Worm (Caenorhabditis elegans) whole organism, L4 larva: ENCODE data around the gene gpch-1.
A peak's percentile ranks its signal among the peaks of the same experiment; 100 is the strongest.

Source experiments
- D1046.2 ChIP-seq: fragments of 200-800 bp; sonication (Bioruptor generic); IDR thresholded peaks from 2 replicates; pipeline ENCODE4 v1.3.6; 2022; ENCODE audit warnings: missing genetic modification characterization, missing compliant biosample characterization
- F26F4.8 ChIP-seq: fragments of 200-800 bp; sonication (Bioruptor generic); conservative IDR thresholded peaks from 2 replicates; pipeline ENCODE4 v1.3.6; 2022; ENCODE audit warnings: missing genetic modification characterization, missing compliant biosample characterization
- F44E2.7 ChIP-seq: fragments of 200-800 bp; sonication (Bioruptor generic); IDR thresholded peaks from 2 replicates; pipeline ENCODE4 v2.1.2; 2022; ENCODE audit warnings: missing genetic modification characterization, missing compliant biosample characterization
- F49E8.2 ChIP-seq: sonication (generic microtip); optimal IDR thresholded peaks from 2 replicates; lab custom pipeline; 2016; ENCODE audit warnings: missing compliant biosample characterization, mild to moderate bottlenecking, missing genetic modification characterization, borderline replicate concordance
- R02D3.7 ChIP-seq: fragments of 150-350 bp; sonication (generic microtip); optimal IDR thresholded peaks from 3 replicates; lab custom pipeline; 2014; ENCODE audit warnings: missing biosample characterization, missing genetic modification characterization
- T20F7.1 ChIP-seq: fragments of 200-800 bp; sonication (Bioruptor generic); optimal IDR thresholded peaks from 2 replicates; lab custom pipeline; 2018; ENCODE audit warnings: mild to moderate bottlenecking, missing genetic modification characterization, missing compliant biosample characterization
- Y48G9A.11 ChIP-seq: fragments of 200-800 bp; sonication (Bioruptor generic); IDR thresholded peaks from 2 replicates; pipeline ENCODE4 v1.3.6; 2022; ENCODE audit warnings: missing genetic modification reagents, missing genetic modification characterization, missing compliant biosample characterization
- ZK546.5 ChIP-seq, 2 experiments: sonication (generic microtip); optimal IDR thresholded peaks; 2 replicates each; lab custom pipeline; 2017; ENCODE audit warnings: missing biosample characterization in 2 of 2, missing genetic modification characterization in 2 of 2
- arid-1 ChIP-seq: fragments of 200-800 bp; sonication (Bioruptor generic); conservative IDR thresholded peaks from 2 replicates; pipeline ENCODE4 v1.3.6; 2022; ENCODE audit warnings: missing genetic modification reagents, missing genetic modification characterization, missing compliant biosample characterization
- ceh-32 ChIP-seq: sonication (generic microtip); optimal IDR thresholded peaks from 2 replicates; lab custom pipeline; 2016; ENCODE audit warnings: mild to moderate bottlenecking, missing genetic modification characterization, missing compliant biosample characterization; ENCODE audit not compliant: poor library complexity
- ceh-62 ChIP-seq: sonication (generic microtip); optimal IDR thresholded peaks from 2 replicates; lab custom pipeline; 2017; ENCODE audit warnings: missing biosample characterization, missing genetic modification characterization
- ceh-82 ChIP-seq: sonication (generic microtip); optimal IDR thresholded peaks from 2 replicates; lab custom pipeline; 2017; ENCODE audit warnings: missing biosample characterization, missing genetic modification characterization
- ces-1 ChIP-seq: fragments of 150-350 bp; sonication (generic microtip); optimal IDR thresholded peaks from 4 replicates; lab custom pipeline; 2014; ENCODE audit warnings: missing biosample characterization, missing genetic modification reagents, missing genetic modification characterization
- daf-12 ChIP-seq: fragments of 150-350 bp; optimal IDR thresholded peaks from 2 replicates; lab custom pipeline; 2014; ENCODE audit warnings: missing biosample characterization, missing genetic modification reagents, missing genetic modification characterization
- daf-16 ChIP-seq, 3 experiments: sonication (generic microtip); optimal IDR thresholded peaks; 2 replicates each; lab custom pipeline; 2016 to 2017; ENCODE audit warnings: missing genetic modification characterization in 3 of 3, missing genetic modification reagents in 3 of 3, mild to moderate bottlenecking in 2 of 3, missing compliant biosample characterization in 2 of 3, missing biosample characterization in 1 of 3, moderate library complexity in 1 of 3
- daf-8 ChIP-seq: fragments of 200-800 bp; sonication (Bioruptor generic); IDR thresholded peaks from 2 replicates; pipeline ENCODE4 v1.3.6; 2022; ENCODE audit warnings: missing genetic modification characterization, missing compliant biosample characterization
- dmd-8 ChIP-seq: fragments of 200-800 bp; sonication (Bioruptor generic); IDR thresholded peaks from 2 replicates; pipeline ENCODE4 v1.3.6; 2022; ENCODE audit warnings: missing genetic modification characterization, missing compliant biosample characterization
- egl-27 ChIP-seq: sonication (generic microtip); optimal IDR thresholded peaks from 3 replicates; lab custom pipeline; 2017; ENCODE audit warnings: missing biosample characterization, missing genetic modification reagents, missing genetic modification characterization
- fos-1 ChIP-seq: fragments of 150-350 bp; optimal IDR thresholded peaks from 2 replicates; lab custom pipeline; 2014; ENCODE audit warnings: missing biosample characterization, missing genetic modification characterization
- gei-8 ChIP-seq: fragments of 200-800 bp; sonication (Bioruptor generic); optimal IDR thresholded peaks from 2 replicates; lab custom pipeline; 2018; ENCODE audit warnings: mild to moderate bottlenecking, missing genetic modification characterization, missing compliant biosample characterization
- hif-1 ChIP-seq, 2 experiments: sonication (generic microtip); optimal IDR thresholded peaks; 2 replicates each; lab custom pipeline; 2016 to 2017; ENCODE audit warnings: missing compliant biosample characterization in 2 of 2, missing genetic modification characterization in 2 of 2, missing genetic modification reagents in 2 of 2, missing genotype in 2 of 2, mild to moderate bottlenecking in 1 of 2
- lin-1 ChIP-seq: fragments of 200-800 bp; sonication (Bioruptor generic); IDR thresholded peaks from 2 replicates; pipeline ENCODE4 v1.3.6; 2022; ENCODE audit warnings: missing genetic modification reagents, missing genetic modification characterization, missing compliant biosample characterization
- lin-13 ChIP-seq: fragments of 150-350 bp; optimal IDR thresholded peaks from 2 replicates; lab custom pipeline; 2014; ENCODE audit warnings: missing biosample characterization, missing genetic modification reagents, missing genetic modification characterization
- lin-29 ChIP-seq: fragments of 200-800 bp; sonication (Bioruptor generic); IDR thresholded peaks from 2 replicates; pipeline ENCODE4 v1.3.6; 2022; ENCODE audit warnings: missing genetic modification reagents, missing genetic modification characterization, missing compliant biosample characterization
- lin-38 ChIP-seq: fragments of 200-800 bp; sonication (Bioruptor generic); IDR thresholded peaks from 2 replicates; pipeline ENCODE4 v1.3.6; 2022; ENCODE audit warnings: missing genetic modification reagents, missing genetic modification characterization, missing compliant biosample characterization
- mxl-3 ChIP-seq: fragments of 200-800 bp; sonication (Bioruptor generic); optimal IDR thresholded peaks from 2 replicates; lab custom pipeline; 2018; ENCODE audit warnings: mild to moderate bottlenecking, missing genetic modification characterization, missing compliant biosample characterization
- nhr-11 ChIP-seq: fragments of 150-350 bp; optimal IDR thresholded peaks from 2 replicates; lab custom pipeline; 2014; ENCODE audit warnings: missing biosample characterization, missing genetic modification characterization
- nhr-111 ChIP-seq: fragments of 200-800 bp; sonication (Bioruptor generic); optimal IDR thresholded peaks from 2 replicates; lab custom pipeline; 2018; ENCODE audit warnings: mild to moderate bottlenecking, missing genetic modification characterization, missing compliant biosample characterization
- nhr-237 ChIP-seq: sonication (generic microtip); optimal IDR thresholded peaks from 2 replicates; lab custom pipeline; 2017; ENCODE audit warnings: missing biosample characterization, missing genetic modification characterization
- nhr-41 ChIP-seq: fragments of 200-800 bp; sonication (Bioruptor generic); IDR thresholded peaks from 2 replicates; pipeline ENCODE4 v1.3.6; 2022; ENCODE audit warnings: missing genetic modification reagents, missing genetic modification characterization, missing compliant biosample characterization
- nhr-42 ChIP-seq: fragments of 200-800 bp; sonication (Bioruptor generic); IDR thresholded peaks from 2 replicates; pipeline ENCODE4 v1.3.6; 2022; ENCODE audit warnings: missing genetic modification characterization, missing compliant biosample characterization
- nhr-48 ChIP-seq: sonication (generic microtip); optimal IDR thresholded peaks from 2 replicates; lab custom pipeline; 2016; ENCODE audit warnings: mild to moderate bottlenecking, missing genetic modification characterization, missing compliant biosample characterization
- nhr-77 ChIP-seq: fragments of 150-350 bp; optimal IDR thresholded peaks from 2 replicates; lab custom pipeline; 2014; ENCODE audit warnings: missing biosample characterization, missing genetic modification characterization
- php-3 ChIP-seq: fragments of 200-800 bp; sonication (Bioruptor generic); IDR thresholded peaks from 2 replicates; pipeline ENCODE4 v1.3.6; 2022; ENCODE audit warnings: missing genetic modification reagents, missing genetic modification characterization, missing compliant biosample characterization
- rbr-2 ChIP-seq: sonication (generic microtip); optimal IDR thresholded peaks from 2 replicates; lab custom pipeline; 2016; ENCODE audit warnings: missing genotype, missing genetic modification characterization, missing compliant biosample characterization
- saeg-2 ChIP-seq: fragments of 200-800 bp; sonication (Bioruptor generic); IDR thresholded peaks from 2 replicates; pipeline ENCODE4 v1.3.6; 2022; ENCODE audit warnings: missing genetic modification reagents, missing genetic modification characterization, missing compliant biosample characterization
- unc-39 ChIP-seq: sonication (generic microtip); optimal IDR thresholded peaks from 2 replicates; lab custom pipeline; 2017; ENCODE audit warnings: missing biosample characterization, missing genetic modification characterization
- unc-62 ChIP-seq, 3 experiments: fragments of 150-350 bp in 1 of 3; sonication (generic microtip); optimal IDR thresholded peaks in 2 of 3; peaks in 1 of 3; 1 replicate in 1 of 3; 2 replicates in 2 of 3; lab custom pipeline; 2014 to 2017; ENCODE audit warnings: missing biosample characterization in 3 of 3, missing genetic modification characterization in 3 of 3, missing genetic modification reagents in 3 of 3, missing genotype in 1 of 3
- zag-1 ChIP-seq: fragments of 150-350 bp; optimal IDR thresholded peaks from 2 replicates; lab custom pipeline; 2014; ENCODE audit warnings: missing biosample characterization, missing genetic modification characterization
- zfp-3 ChIP-seq: fragments of 200-800 bp; sonication (Bioruptor generic); conservative IDR thresholded peaks from 2 replicates; pipeline ENCODE4 v1.3.6; 2022; ENCODE audit warnings: missing genetic modification reagents, missing genetic modification characterization, missing compliant biosample characterization
- ztf-11 ChIP-seq: fragments of 150-350 bp; optimal IDR thresholded peaks from 2 replicates; lab custom pipeline; 2014; ENCODE audit warnings: missing biosample characterization, missing genetic modification characterization
- ztf-7 ChIP-seq: fragments of 150-350 bp; optimal IDR thresholded peaks from 2 replicates; lab custom pipeline; 2014; ENCODE audit warnings: missing biosample characterization, missing genetic modification characterization

gpch-1 gene

ce11 chrIII:4428797-4429196, 20.4 kb downstream of the gpch-1 start (continued):
- TF ChIP-seq gei-8 (no peak), unc-62 (GFP tag; optimal IDR thresholded peaks at IDR 0.05 in 1 of 2; lab: Kevin White, UChicago) (peak in 1 of 2 experiments; percentile 43), unc-62 (tag; optimal IDR thresholded peaks at IDR 0.05; lab: Kevin White, UChicago) (no peak), zfp-3 (GFP tag; lab: Robert Waterston, UW) (0 out of 2 replicates have a peak, but pooled peaks have one; percentile 27), ceh-82 (tag; lab: Kevin White, UChicago) (no peak), lin-29 (no peak), daf-12 (tag; lab: Kevin White, UChicago) (no peak), php-3 (GFP tag; lab: Robert Waterston, UW) (no peak), nhr-41 (GFP tag; lab: Robert Waterston, UW) (no peak), ztf-7 (tag; lab: Kevin White, UChicago) (no peak), dmd-8 (GFP tag; lab: Robert Waterston, UW) (peak; percentile 74; the same call in 1 of the 2 replicates), F49E8.2 (tag; lab: Kevin White, UChicago) (no peak), F26F4.8 (GFP tag; lab: Robert Waterston, UW) (peak; percentile 60; the same call in 1 of the 2 replicates), fos-1 (tag; lab: Kevin White, UChicago) (no peak), ztf-11 (no peak), nhr-77 (tag; lab: Kevin White, UChicago) (no peak), ceh-62 (no peak), nhr-111 (GFP tag; lab: Kevin White, UChicago) (no peak), unc-39 (no peak), D1046.2 (GFP tag; lab: Robert Waterston, UW) (0 out of 2 replicates have a peak, but pooled peaks have one; percentile 58), F44E2.7 (GFP tag; lab: Robert Waterston, UW) (peak; percentile 81; the same call in 1 of the 2 replicates), saeg-2 (GFP tag; lab: Robert Waterston, UW) (no peak), zag-1 (tag; lab: Kevin White, UChicago) (no peak), ces-1 (no peak), T20F7.1 (GFP tag; lab: Kevin White, UChicago) (no peak), lin-13 (GFP tag; lab: Kevin White, UChicago) (peak; percentile 16), ZK546.5 (tag; optimal IDR thresholded peaks at IDR 0.05; lab: Kevin White, UChicago) (no peak), R02D3.7 (tag; lab: Kevin White, UChicago) (no peak), arid-1 (GFP tag; lab: Robert Waterston, UW) (peak; percentile 80), lin-38 (GFP tag; lab: Robert Waterston, UW) (peak; percentile 64), egl-27 (tag; lab: Kevin White, UChicago) (no peak), nhr-11 (tag; lab: Kevin White, UChicago) (no peak), ceh-32 (tag; lab: Kevin White, UChicago) (no peak), rbr-2 (tag; lab: Kevin White, UChicago) (no peak), nhr-237 (tag; lab: Kevin White, UChicago) (no peak), nhr-42 (GFP tag; lab: Robert Waterston, UW) (no peak), mxl-3 (GFP tag; lab: Kevin White, UChicago) (no peak), lin-1 (GFP tag; lab: Robert Waterston, UW) (peak; percentile 78; the same call in 1 of the 2 replicates), daf-16 (GFP tag; optimal IDR thresholded peaks at IDR 0.05; lab: Kevin White, UChicago) (peak in 1 of 2 experiments; percentile 5), daf-16 (tag; optimal IDR thresholded peaks at IDR 0.05; lab: Kevin White, UChicago) (peak; percentile 56), daf-8 (GFP tag; lab: Robert Waterston, UW) (no peak), Y48G9A.11 (GFP tag; lab: Robert Waterston, UW) (no peak), nhr-48 (tag; lab: Kevin White, UChicago) (peak; percentile 1), hif-1 (tag; optimal IDR thresholded peaks at IDR 0.05; lab: Kevin White, UChicago) (no peak)
